Worm (Caenorhabditis elegans): ENCODE measurements around the gene T24G10.2.
A peak's percentile ranks its signal among the peaks of the same experiment; 100 is the strongest.

DNA sequence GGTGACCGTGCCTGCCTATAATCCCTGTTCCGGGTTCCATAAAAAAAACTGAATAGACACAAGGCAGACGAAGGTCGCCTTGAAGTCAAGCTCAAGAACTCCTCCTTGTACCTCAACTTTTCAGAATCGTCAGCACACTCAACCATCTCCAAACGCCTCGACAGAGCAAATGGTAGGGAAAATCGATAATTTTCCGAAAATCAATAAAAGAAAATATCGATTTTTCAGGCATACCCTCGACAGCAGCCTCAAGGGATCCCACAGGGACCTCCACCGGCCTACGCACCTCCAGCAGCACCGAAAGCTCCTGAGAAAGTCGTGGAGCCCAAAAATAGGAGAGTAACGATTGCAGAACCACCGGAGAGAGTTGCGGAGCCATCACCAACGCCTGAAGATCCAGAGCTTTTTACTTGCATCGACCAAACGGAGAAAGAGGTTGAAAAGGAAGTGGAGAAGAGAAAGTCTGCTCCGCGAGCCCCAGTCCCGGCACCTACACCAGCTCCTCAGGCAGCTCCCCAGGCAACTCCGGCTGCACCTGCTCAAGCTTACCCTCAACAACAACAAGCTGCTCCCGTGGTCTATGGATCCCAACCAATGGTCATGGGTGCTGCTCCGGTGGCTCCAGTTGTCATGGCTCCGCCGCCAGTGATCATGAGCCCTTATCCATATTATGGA lies 37.1 kb upstream of the T24G10.2 start:
- no peak for TF ChIP-seq ref-1 (GFP tag; conservative IDR thresholded peaks at IDR 0.05)
- no peak for TF ChIP-seq ztf-29 (GFP tag; IDR thresholded peaks at IDR 0.05)
- TF ChIP-seq ztf-23 (GFP tag; IDR thresholded peaks at IDR 0.05): no peak
- TF ChIP-seq T22C8.4 (GFP tag; IDR thresholded peaks at IDR 0.05): peak; percentile 74
- no peak for TF ChIP-seq klf-2 (GFP tag; conservative IDR thresholded peaks at IDR 0.05)
- TF ChIP-seq cog-1 (tag; optimal IDR thresholded peaks at IDR 0.05): no peak
- TF ChIP-seq flt-1 (GFP tag; IDR thresholded peaks at IDR 0.05): no peak
- no peak for TF ChIP-seq tab-1 (GFP tag; IDR thresholded peaks at IDR 0.05)

All from whole organism, midembryonic.